Worm (Caenorhabditis elegans) whole organism, L2 larva: ENCODE measurements around the gene glc-3.

ENCODE experiments used
- Y55F3AM.14 ChIP-seq: fragments of 200-800 bp; sonication (Bioruptor generic); optimal IDR thresholded peaks from 2 replicates; lab custom pipeline; 2018; ENCODE audit warnings: mild to moderate bottlenecking, missing genetic modification characterization, missing compliant biosample characterization
- crh-2 ChIP-seq: sonication (generic microtip); optimal IDR thresholded peaks from 2 replicates; lab custom pipeline; 2017; ENCODE audit warnings: missing biosample characterization, missing genetic modification characterization

Gene glc-3

ce11 chrV:5403938-5404337 lies 49.6 kb downstream of the glc-3 start:
- TF ChIP-seq crh-2 (no peak), Y55F3AM.14 (GFP tag; lab: Kevin White, UChicago) (peak; percentile 77)
